Worm (Caenorhabditis elegans) whole organism, L1 larva: Measurements from ENCODE around the gene wrt-5.
A peak's percentile ranks its signal among the peaks of the same experiment; 100 is the strongest.

Experiments
- C34B4.2 ChIP-seq: sonication (generic microtip); optimal IDR thresholded peaks from 2 replicates; lab custom pipeline; 2017; ENCODE audit warnings: mild to moderate bottlenecking, missing genetic modification characterization, missing compliant biosample characterization
- Y116A8C.19 ChIP-seq: sonication (generic microtip); optimal IDR thresholded peaks from 2 replicates; lab custom pipeline; 2016; ENCODE audit warnings: missing compliant biosample characterization, missing genetic modification characterization, borderline replicate concordance
- alr-1 ChIP-seq: fragments of 200-800 bp; sonication (Bioruptor generic); optimal IDR thresholded peaks from 2 replicates; lab custom pipeline; 2018; ENCODE audit warnings: borderline replicate concordance, mild to moderate bottlenecking, missing genetic modification characterization, missing compliant biosample characterization
- ama-1 ChIP-seq: fragments of 150-350 bp; optimal IDR thresholded peaks from 2 replicates; lab custom pipeline; 2014
- blmp-1 ChIP-seq: fragments of 150-350 bp; optimal IDR thresholded peaks from 2 replicates; lab custom pipeline; 2014; ENCODE audit warnings: missing biosample characterization, missing genetic modification characterization
- ceh-8 ChIP-seq: fragments of 200-800 bp; sonication (Bioruptor generic); optimal IDR thresholded peaks from 2 replicates; lab custom pipeline; 2018; ENCODE audit warnings: mild to moderate bottlenecking, missing genetic modification characterization, moderate library complexity, missing compliant biosample characterization
- ceh-88 ChIP-seq: fragments of 200-800 bp; sonication (Bioruptor generic); IDR thresholded peaks from 2 replicates; pipeline ENCODE4 v1.3.6; 2022; ENCODE audit warnings: missing genetic modification characterization, missing compliant biosample characterization
- ceh-90 ChIP-seq: sonication (generic microtip); optimal IDR thresholded peaks from 2 replicates; lab custom pipeline; 2016; ENCODE audit warnings: missing genetic modification characterization, missing compliant biosample characterization
- dpl-1 ChIP-seq, 3 experiments: fragments of 150-350 bp in 2 of 3; sonication (generic microtip) in 1 of 3; optimal IDR thresholded peaks; 2 replicates each; lab custom pipeline; 2014 to 2017; ENCODE audit warnings: missing biosample characterization in 3 of 3, missing genetic modification characterization in 3 of 3, missing genetic modification reagents in 3 of 3
- dsc-1 ChIP-seq: sonication (generic microtip); optimal IDR thresholded peaks from 2 replicates; lab custom pipeline; 2016; ENCODE audit warnings: mild to moderate bottlenecking, missing genetic modification characterization, missing compliant biosample characterization
- efl-1 ChIP-seq, 4 experiments: fragments of 150-350 bp; optimal IDR thresholded peaks in 3 of 4; peaks in 1 of 4; 1 replicate in 1 of 4; 2 replicates in 3 of 4; lab custom pipeline; 2014; ENCODE audit warnings: missing biosample characterization in 2 of 4, missing genetic modification characterization in 2 of 4, missing genetic modification reagents in 2 of 4
- efl-3 ChIP-seq: fragments of 200-800 bp; sonication (Bioruptor generic); optimal IDR thresholded peaks from 2 replicates; lab custom pipeline; 2018; ENCODE audit warnings: mild to moderate bottlenecking, missing genetic modification characterization, missing compliant biosample characterization
- egl-13 ChIP-seq: sonication (generic microtip); optimal IDR thresholded peaks from 2 replicates; lab custom pipeline; 2016; ENCODE audit warnings: missing genotype, missing genetic modification reagents, missing genetic modification characterization, missing compliant biosample characterization
- egl-27 ChIP-seq, 2 experiments: fragments of 150-350 bp in 1 of 2; sonication (generic microtip); optimal IDR thresholded peaks; 3 replicates each; lab custom pipeline; 2017 to 2018; ENCODE audit warnings: missing biosample characterization in 2 of 2, missing genetic modification characterization in 2 of 2, missing genetic modification reagents in 2 of 2
- elt-3 ChIP-seq, 6 experiments: fragments of 150-350 bp in 1 of 6; sonication (generic microtip); optimal IDR thresholded peaks; 2 replicates each; lab custom pipeline; 2017 to 2018; ENCODE audit warnings: missing biosample characterization in 6 of 6, missing genetic modification characterization in 6 of 6, inconsistent platforms in 1 of 6
- fkh-10 ChIP-seq: sonication (generic microtip); optimal IDR thresholded peaks from 2 replicates; lab custom pipeline; 2017; ENCODE audit warnings: missing biosample characterization, missing genetic modification reagents, missing genetic modification characterization
- fkh-4 ChIP-seq: sonication (generic microtip); optimal IDR thresholded peaks from 2 replicates; lab custom pipeline; 2016; ENCODE audit warnings: missing compliant biosample characterization, missing genetic modification characterization, borderline replicate concordance
- fkh-8 ChIP-seq: sonication (generic microtip); optimal IDR thresholded peaks from 2 replicates; lab custom pipeline; 2016; ENCODE audit warnings: mild to moderate bottlenecking, missing genetic modification characterization, missing compliant biosample characterization
- hlh-17 ChIP-seq: fragments of 200-800 bp; sonication (Bioruptor generic); optimal IDR thresholded peaks from 2 replicates; lab custom pipeline; 2018; ENCODE audit warnings: missing genetic modification characterization, mild to moderate bottlenecking, missing compliant biosample characterization, moderate library complexity, borderline replicate concordance
- hlh-4 ChIP-seq: sonication (generic microtip); optimal IDR thresholded peaks from 2 replicates; lab custom pipeline; 2016; ENCODE audit warnings: mild to moderate bottlenecking, missing genetic modification characterization, missing compliant biosample characterization
- irx-1 ChIP-seq: sonication (generic microtip); optimal IDR thresholded peaks from 2 replicates; lab custom pipeline; 2016; ENCODE audit warnings: missing genetic modification characterization, missing compliant biosample characterization
- lin-14 ChIP-seq: fragments of 200-800 bp; sonication (Bioruptor generic); optimal IDR thresholded peaks from 2 replicates; lab custom pipeline; 2018; ENCODE audit warnings: mild to moderate bottlenecking, missing genetic modification characterization, moderate library complexity, missing compliant biosample characterization
- lin-15B ChIP-seq: fragments of 150-350 bp; sonication (generic microtip); optimal IDR thresholded peaks from 3 replicates; lab custom pipeline; 2014; ENCODE audit warnings: missing biosample characterization, missing genetic modification characterization
- lin-39 ChIP-seq: fragments of 150-350 bp; optimal IDR thresholded peaks from 2 replicates; lab custom pipeline; 2014; ENCODE audit warnings: missing biosample characterization, missing genetic modification reagents, missing genetic modification characterization
- lir-3 ChIP-seq: sonication (generic microtip); optimal IDR thresholded peaks from 2 replicates; lab custom pipeline; 2016; ENCODE audit warnings: mild to moderate bottlenecking, missing genetic modification characterization, moderate library complexity, missing compliant biosample characterization; ENCODE audit not compliant: poor library complexity
- lsy-2 ChIP-seq, 2 experiments: fragments of 150-350 bp; optimal IDR thresholded peaks; 2 replicates each; lab custom pipeline; 2014; ENCODE audit warnings: missing biosample characterization in 2 of 2, missing genetic modification characterization in 2 of 2
- mab-9 ChIP-seq: fragments of 200-800 bp; sonication (Bioruptor generic); IDR thresholded peaks from 2 replicates; pipeline ENCODE4 v1.3.6; 2022; ENCODE audit warnings: missing genetic modification reagents, missing genetic modification characterization, missing compliant biosample characterization
- nhr-12 ChIP-seq: sonication (generic microtip); optimal IDR thresholded peaks from 2 replicates; lab custom pipeline; 2017; ENCODE audit warnings: missing biosample characterization, missing genetic modification characterization
- nhr-19 ChIP-seq: fragments of 200-800 bp; sonication (Bioruptor generic); conservative IDR thresholded peaks from 2 replicates; pipeline ENCODE4 v1.3.6; 2022; ENCODE audit warnings: missing genetic modification characterization, missing compliant biosample characterization
- nhr-47 ChIP-seq: sonication (generic microtip); optimal IDR thresholded peaks from 2 replicates; lab custom pipeline; 2016; ENCODE audit warnings: mild to moderate bottlenecking, missing genetic modification characterization, moderate library complexity, missing compliant biosample characterization
- nhr-71 ChIP-seq: sonication (generic microtip); optimal IDR thresholded peaks from 2 replicates; lab custom pipeline; 2016; ENCODE audit warnings: mild to moderate bottlenecking, missing genetic modification characterization, moderate library complexity, missing compliant biosample characterization
- nhr-85 ChIP-seq: sonication (generic microtip); peaks from one replicate; lab custom pipeline; 2016; ENCODE audit warnings: missing genetic modification characterization, inconsistent platforms, missing compliant biosample characterization
- pax-3 ChIP-seq: fragments of 200-800 bp; sonication (Bioruptor generic); optimal IDR thresholded peaks from 2 replicates; lab custom pipeline; 2018; ENCODE audit warnings: mild to moderate bottlenecking, missing genetic modification characterization, moderate library complexity, missing compliant biosample characterization
- pqm-1 ChIP-seq: sonication (generic microtip); optimal IDR thresholded peaks from 3 replicates; lab custom pipeline; 2017; ENCODE audit warnings: missing biosample characterization, missing genetic modification characterization
- rnt-1 ChIP-seq: sonication (generic microtip); optimal IDR thresholded peaks from 2 replicates; lab custom pipeline; 2016; ENCODE audit warnings: mild to moderate bottlenecking, missing genetic modification characterization, moderate library complexity, missing compliant biosample characterization
- skn-1 ChIP-seq: fragments of 150-350 bp; optimal IDR thresholded peaks from 2 replicates; lab custom pipeline; 2014; ENCODE audit warnings: missing biosample characterization, missing genetic modification characterization
- snpc-4 ChIP-seq: fragments of 150-350 bp; optimal IDR thresholded peaks from 2 replicates; lab custom pipeline; 2014; ENCODE audit warnings: missing biosample characterization, missing genetic modification characterization
- snu-23 ChIP-seq: sonication (generic microtip); optimal IDR thresholded peaks from 2 replicates; lab custom pipeline; 2016; ENCODE audit warnings: missing genetic modification characterization, missing compliant biosample characterization
- sox-4 ChIP-seq: sonication (generic microtip); optimal IDR thresholded peaks from 2 replicates; lab custom pipeline; 2016; ENCODE audit warnings: missing genetic modification characterization, missing compliant biosample characterization
- sptf-1 ChIP-seq: fragments of 150-350 bp; optimal IDR thresholded peaks from 2 replicates; lab custom pipeline; 2014; ENCODE audit warnings: missing biosample characterization, missing genetic modification characterization
- sup-37 ChIP-seq: fragments of 200-800 bp; sonication (Bioruptor generic); optimal IDR thresholded peaks from 2 replicates; lab custom pipeline; 2018; ENCODE audit warnings: mild to moderate bottlenecking, missing genetic modification characterization, missing compliant biosample characterization
- swsn-7 ChIP-seq: sonication (generic microtip); optimal IDR thresholded peaks from 2 replicates; lab custom pipeline; 2016; ENCODE audit warnings: missing genetic modification characterization, missing compliant biosample characterization
- tlp-1 ChIP-seq: fragments of 150-350 bp; optimal IDR thresholded peaks from 2 replicates; lab custom pipeline; 2014; ENCODE audit warnings: missing biosample characterization, missing genetic modification characterization
- unc-130 ChIP-seq: fragments of 150-350 bp; optimal IDR thresholded peaks from 2 replicates; lab custom pipeline; 2017; ENCODE audit warnings: missing biosample characterization, missing genetic modification characterization, inconsistent platforms
- unc-62 ChIP-seq: fragments of 150-350 bp; optimal IDR thresholded peaks from 2 replicates; lab custom pipeline; 2014; ENCODE audit warnings: missing biosample characterization, missing genetic modification reagents, missing genetic modification characterization
- vab-15 ChIP-seq: sonication (generic microtip); optimal IDR thresholded peaks from 2 replicates; lab custom pipeline; 2017; ENCODE audit warnings: missing genotype, mild to moderate bottlenecking, missing genetic modification characterization, missing compliant biosample characterization
- zip-4 ChIP-seq: fragments of 200-800 bp; sonication (Bioruptor generic); optimal IDR thresholded peaks from 2 replicates; lab custom pipeline; 2018; ENCODE audit warnings: mild to moderate bottlenecking, missing genetic modification characterization, moderate library complexity, missing compliant biosample characterization
- ztf-4 ChIP-seq: fragments of 150-350 bp; optimal IDR thresholded peaks from 2 replicates; lab custom pipeline; 2014; ENCODE audit warnings: missing biosample characterization, missing genetic modification characterization

Gene wrt-5

DNA sequence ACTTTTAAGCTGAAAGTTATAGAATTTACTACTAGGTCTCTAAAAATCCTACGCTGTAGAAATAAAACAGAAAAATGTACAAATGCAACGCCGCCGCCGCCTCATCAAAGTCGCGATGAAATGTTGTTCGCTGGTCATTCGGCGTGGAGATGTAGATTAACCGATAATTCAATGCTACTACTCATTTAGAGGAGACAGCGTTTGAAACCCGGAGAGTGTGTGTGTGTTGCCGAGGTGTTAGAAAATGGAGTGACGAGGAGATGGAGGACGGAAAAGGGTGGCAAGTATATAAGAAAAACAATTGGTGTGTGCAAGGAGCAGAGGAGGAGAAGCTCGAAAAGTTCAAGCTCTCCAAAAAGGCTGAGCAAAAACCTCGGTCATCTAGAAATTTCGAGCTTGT is 835 bp upstream of the wrt-5 start (continued):
- TF ChIP-seq sptf-1 (tag; lab: Kevin White, UChicago) (no peak), sox-4 (tag; lab: Kevin White, UChicago) (no peak), efl-1 (optimal IDR thresholded peaks at IDR 0.05; lab: Kevin White, UChicago) (no peak), efl-1 (GFP tag; optimal IDR thresholded peaks at IDR 0.05 in 1 of 2; lab: Kevin White, UChicago) (peak in 1 of 2 experiments; percentile 45), dpl-1 (GFP tag; optimal IDR thresholded peaks at IDR 0.05; lab: Kevin White, UChicago) (peak in 1 of 3 experiments; percentile 17), nhr-85 (tag; lab: Kevin White, UChicago) (no peak), hlh-4 (no peak), nhr-19 (GFP tag; lab: Robert Waterston, UW) (no peak), lin-14 (GFP tag; lab: Kevin White, UChicago) (peak; percentile 57), lin-39 (tag; lab: Kevin White, UChicago) (no peak), swsn-7 (tag; lab: Kevin White, UChicago) (no peak)

DNA sequence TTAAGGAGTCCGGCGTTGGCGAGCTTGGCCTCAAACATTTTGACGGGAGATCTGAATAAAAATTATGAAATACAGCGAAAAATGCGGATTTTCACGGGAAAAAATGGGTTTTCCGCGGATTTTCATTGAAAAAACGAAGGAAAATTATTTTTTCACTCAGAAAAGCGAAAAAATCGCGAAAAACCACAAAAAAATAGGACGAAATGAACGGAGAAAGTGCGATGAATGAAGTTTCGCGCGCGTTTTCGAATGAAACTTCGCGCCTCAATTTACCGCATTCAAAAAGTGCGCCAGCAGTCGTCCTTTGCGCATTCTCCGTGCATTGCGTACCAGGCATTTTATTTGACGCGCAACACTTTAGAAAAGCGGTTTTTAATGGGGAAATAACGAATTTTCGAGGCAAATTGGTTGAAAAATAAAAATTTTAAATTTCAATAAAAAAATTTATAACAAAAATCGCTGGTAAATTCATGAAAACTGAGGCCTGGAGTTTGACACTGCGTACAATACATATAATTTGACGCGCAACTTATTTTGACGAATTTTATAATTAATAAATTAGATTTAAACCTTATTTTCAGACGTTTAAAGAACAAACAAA is 1.9 kb downstream of the wrt-5 start, which contains the start of gene pcn-1:
Gene pcn-1 (minus strand): TSS at position 51 of the 601 bp plus-strand sequence.
- no peak for TF ChIP-seq sptf-1 (tag; lab: Kevin White, UChicago)
- TF ChIP-seq lin-39 (tag; lab: Kevin White, UChicago) = peak; percentile 90
- TF ChIP-seq ama-1 (lab: Kevin White, UChicago) = no peak
- TF ChIP-seq lir-3 (tag; lab: Kevin White, UChicago) = no peak
- TF ChIP-seq nhr-47 (tag; lab: Kevin White, UChicago) = peak; percentile 99
- peak; percentile 96 for TF ChIP-seq sup-37 (GFP tag; lab: Kevin White, UChicago)
- no peak for TF ChIP-seq nhr-12 (tag; lab: Kevin White, UChicago)
- TF ChIP-seq C34B4.2 (tag; lab: Kevin White, UChicago) = peak; percentile 80
- TF ChIP-seq ceh-8 = peak; percentile 95
- peak; percentile 38 for TF ChIP-seq unc-62 (GFP tag; lab: Kevin White, UChicago)
- peak; percentile 96 for TF ChIP-seq snu-23 (GFP tag; lab: Kevin White, UChicago)
- no peak for TF ChIP-seq tlp-1 (tag; lab: Kevin White, UChicago)
- peak; percentile 99 for TF ChIP-seq nhr-85 (tag; lab: Kevin White, UChicago)
- no peak for TF ChIP-seq pqm-1 (tag; lab: Kevin White, UChicago)
- TF ChIP-seq hlh-4 = no peak
- TF ChIP-seq mab-9 (GFP tag; lab: Robert Waterston, UW) = peak; percentile 96
- TF ChIP-seq dpl-1 (GFP tag; optimal IDR thresholded peaks at IDR 0.05; lab: Kevin White, UChicago) = peak; percentile 99
- peak; percentile 99 for TF ChIP-seq irx-1 (tag; lab: Kevin White, UChicago)
- peak; percentile 48 for TF ChIP-seq vab-15 (tag; lab: Kevin White, UChicago)
- TF ChIP-seq snpc-4 = peak; percentile 92
- TF ChIP-seq zip-4 (GFP tag; lab: Kevin White, UChicago) = peak; percentile 94
- peak; percentile 91 for TF ChIP-seq fkh-4 (tag; lab: Kevin White, UChicago)
- peak; percentile 98 for TF ChIP-seq dsc-1 (tag; lab: Kevin White, UChicago)
- peak; percentile 95 to 96 for TF ChIP-seq lsy-2 (tag; optimal IDR thresholded peaks at IDR 0.05; lab: Kevin White, UChicago)
- TF ChIP-seq swsn-7 (tag; lab: Kevin White, UChicago) = peak; percentile 98
- TF ChIP-seq efl-3 (GFP tag; lab: Kevin White, UChicago) = peak; percentile 100
- TF ChIP-seq skn-1 (tag; lab: Kevin White, UChicago) = peak; percentile 83
- TF ChIP-seq ztf-4 (tag; lab: Kevin White, UChicago) = peak; percentile 75
- TF ChIP-seq lin-15B (tag; lab: Kevin White, UChicago) = peak; percentile 91
- peak; percentile 94 for TF ChIP-seq ceh-88 (GFP tag; lab: Robert Waterston, UW)
- TF ChIP-seq ceh-90 (tag; lab: Kevin White, UChicago) = peak; percentile 75
- peak; percentile 77 for TF ChIP-seq blmp-1
- peak in 3 of 6 experiments; percentile 63 to 92 (median 91) for TF ChIP-seq elt-3 (tag; optimal IDR thresholded peaks at IDR 0.05; lab: Kevin White, UChicago)
- TF ChIP-seq unc-130 = peak; percentile 82
- peak; percentile 97 for TF ChIP-seq fkh-8 (tag; lab: Kevin White, UChicago)
- peak; percentile 37 for TF ChIP-seq Y116A8C.19 (tag; lab: Kevin White, UChicago)
- no peak for TF ChIP-seq hlh-17
- TF ChIP-seq alr-1 = no peak
- TF ChIP-seq rnt-1 = peak; percentile 97
- TF ChIP-seq pax-3 (tag; lab: Kevin White, UChicago) = peak; percentile 97
- peak; percentile 87 for TF ChIP-seq fkh-10 (GFP tag; lab: Kevin White, UChicago)
- peak in 1 of 2 experiments; percentile 24 for TF ChIP-seq egl-27 (tag; optimal IDR thresholded peaks at IDR 0.05; lab: Kevin White, UChicago)
- peak; percentile 98 for TF ChIP-seq egl-13 (tag; lab: Kevin White, UChicago)
- peak; percentile 99 for TF ChIP-seq nhr-71 (tag; lab: Kevin White, UChicago)
